Worm (Caenorhabditis elegans): ENCODE results near the gene W07G4.8.

ce11 chrV:13009271-13009670 lies 40.1 kb downstream of the W07G4.8 start:
- no peak for TF ChIP-seq nhr-237 (tag; optimal IDR thresholded peaks at IDR 0.05)
- no peak for TF ChIP-seq skn-1 (tag; optimal IDR thresholded peaks at IDR 0.05)
- no peak for TF ChIP-seq mep-1 (tag; optimal IDR thresholded peaks at IDR 0.05)
- no peak for TF ChIP-seq ceh-44 (GFP tag; IDR thresholded peaks at IDR 0.05)
- no peak for TF ChIP-seq nhr-76 (tag; optimal IDR thresholded peaks at IDR 0.05)
- no peak for TF ChIP-seq nhr-11 (tag; optimal IDR thresholded peaks at IDR 0.05)
- no peak for TF ChIP-seq F37D6.2 (tag; optimal IDR thresholded peaks at IDR 0.05)
- no peak for TF ChIP-seq ztf-11 (tag; optimal IDR thresholded peaks at IDR 0.05)
- no peak for TF ChIP-seq sdz-12 (GFP tag; optimal IDR thresholded peaks at IDR 0.05)
